Worm (Caenorhabditis elegans): ENCODE data around the gene aos-1.

aos-1 gene

ce11 chrV:10159972-10160371 lies 29.9 kb upstream of the aos-1 start:
- no peak for TF ChIP-seq tbx-11 (GFP tag; IDR thresholded peaks at IDR 0.05)
- TF ChIP-seq ets-7 (tag; optimal IDR thresholded peaks at IDR 0.05): no peak
- TF ChIP-seq B0310.2 (tag; optimal IDR thresholded peaks at IDR 0.05): no peak
- no peak for TF ChIP-seq pes-1 (GFP tag; IDR thresholded peaks at IDR 0.05)
- TF ChIP-seq flt-1 (GFP tag; IDR thresholded peaks at IDR 0.05): no peak
- no peak for TF ChIP-seq hmg-4 (GFP tag; optimal IDR thresholded peaks at IDR 0.05)
- TF ChIP-seq tbx-37 (GFP tag; conservative IDR thresholded peaks at IDR 0.05): no peak

- TF ChIP-seq hmbx-1 (tag; optimal IDR thresholded peaks at IDR 0.05) (no peak), sea-1 (GFP tag; conservative IDR thresholded peaks at IDR 0.05) (no peak), hmg-4 (GFP tag; optimal IDR thresholded peaks at IDR 0.05) (no peak), tbx-11 (GFP tag; IDR thresholded peaks at IDR 0.05) (no peak), tra-4 (tag; optimal IDR thresholded peaks at IDR 0.05) (no peak), pes-1 (GFP tag; IDR thresholded peaks at IDR 0.05) (no peak), ceh-36 (tag; optimal IDR thresholded peaks at IDR 0.05) (no peak)
Observed at ce11 chrV:10158528-10158927, 28.4 kb upstream of the aos-1 start, which contains the start of gene srsx-30. Gene srsx-30, plus strand, starts transcription at chrV:10158828.

ce11 chrV:10154698-10155097 lies 24.6 kb upstream of the aos-1 start, which contains the start of gene srsx-29:
Gene srsx-29, plus strand, starts transcription at chrV:10154998.
- TF ChIP-seq ceh-36 (tag; optimal IDR thresholded peaks at IDR 0.05) (no peak), ceh-13 (GFP tag; optimal IDR thresholded peaks at IDR 0.05) (no peak), aly-1 (tag; optimal IDR thresholded peaks at IDR 0.05) (no peak), tra-4 (tag; optimal IDR thresholded peaks at IDR 0.05) (no peak), B0310.2 (tag; optimal IDR thresholded peaks at IDR 0.05) (no peak), hmbx-1 (tag; optimal IDR thresholded peaks at IDR 0.05) (no peak), pes-1 (GFP tag; IDR thresholded peaks at IDR 0.05) (no peak), scrt-1 (GFP tag; IDR thresholded peaks at IDR 0.05) (no peak), F13C5.2 (tag; optimal IDR thresholded peaks at IDR 0.05) (no peak), flt-1 (GFP tag; IDR thresholded peaks at IDR 0.05) (no peak), hmg-4 (GFP tag; optimal IDR thresholded peaks at IDR 0.05) (no peak), ama-1 (optimal IDR thresholded peaks at IDR 0.05) (no peak), sea-1 (GFP tag; conservative IDR thresholded peaks at IDR 0.05) (no peak), tbx-37 (GFP tag; conservative IDR thresholded peaks at IDR 0.05) (no peak), ets-7 (tag; optimal IDR thresholded peaks at IDR 0.05) (no peak), tbx-11 (GFP tag; IDR thresholded peaks at IDR 0.05) (no peak), hnd-1 (tag; optimal IDR thresholded peaks at IDR 0.05) (no peak)

ce11 chrV:10153076-10153475 lies 23.0 kb upstream of the aos-1 start:
- TF ChIP-seq tbx-11 (GFP tag; IDR thresholded peaks at IDR 0.05): no peak

ce11 chrV:10152278-10152677 lies 22.2 kb upstream of the aos-1 start, which contains the start of gene srsx-28:
Gene srsx-28, plus strand, starts transcription at chrV:10152578.
- TF ChIP-seq B0310.2 (tag; optimal IDR thresholded peaks at IDR 0.05): no peak

ce11 chrV:10149728-10150127 lies 19.6 kb upstream of the aos-1 start, which contains the start of gene srsx-27:
Gene srsx-27, plus strand, starts transcription at chrV:10150028.
- no peak for TF ChIP-seq ceh-13 (GFP tag; optimal IDR thresholded peaks at IDR 0.05)
- no peak for TF ChIP-seq sea-1 (GFP tag; conservative IDR thresholded peaks at IDR 0.05)
- no peak for TF ChIP-seq tbx-11 (GFP tag; IDR thresholded peaks at IDR 0.05)
- TF ChIP-seq aly-1 (tag; optimal IDR thresholded peaks at IDR 0.05): no peak
- TF ChIP-seq flt-1 (GFP tag; IDR thresholded peaks at IDR 0.05): no peak
- TF ChIP-seq hmbx-1 (tag; optimal IDR thresholded peaks at IDR 0.05): no peak
- TF ChIP-seq ceh-36 (tag; optimal IDR thresholded peaks at IDR 0.05): no peak
- no peak for TF ChIP-seq pes-1 (GFP tag; IDR thresholded peaks at IDR 0.05)
- no peak for TF ChIP-seq scrt-1 (GFP tag; IDR thresholded peaks at IDR 0.05)
- no peak for TF ChIP-seq tbx-37 (GFP tag; conservative IDR thresholded peaks at IDR 0.05)
- TF ChIP-seq hmg-4 (GFP tag; optimal IDR thresholded peaks at IDR 0.05): no peak
- no peak for TF ChIP-seq tra-4 (tag; optimal IDR thresholded peaks at IDR 0.05)

ce11 chrV:10148352-10148751 lies 18.3 kb upstream of the aos-1 start, which contains the start of gene srsx-26:
Gene srsx-26, plus strand, starts transcription at chrV:10148652.
- TF ChIP-seq flt-1 (GFP tag; IDR thresholded peaks at IDR 0.05): no peak
- TF ChIP-seq ets-7 (tag; optimal IDR thresholded peaks at IDR 0.05): no peak
- no peak for TF ChIP-seq scrt-1 (GFP tag; IDR thresholded peaks at IDR 0.05)
- TF ChIP-seq aly-1 (tag; optimal IDR thresholded peaks at IDR 0.05): no peak
- no peak for TF ChIP-seq sea-1 (GFP tag; conservative IDR thresholded peaks at IDR 0.05)
- no peak for TF ChIP-seq hmbx-1 (tag; optimal IDR thresholded peaks at IDR 0.05)
- TF ChIP-seq ceh-36 (tag; optimal IDR thresholded peaks at IDR 0.05): no peak
- TF ChIP-seq tbx-37 (GFP tag; conservative IDR thresholded peaks at IDR 0.05): no peak
- TF ChIP-seq tra-4 (tag; optimal IDR thresholded peaks at IDR 0.05): no peak
- TF ChIP-seq F13C5.2 (tag; optimal IDR thresholded peaks at IDR 0.05): no peak

- TF ChIP-seq flt-1 (GFP tag; IDR thresholded peaks at IDR 0.05): no peak
- TF ChIP-seq scrt-1 (GFP tag; IDR thresholded peaks at IDR 0.05): no peak
- no peak for TF ChIP-seq hmbx-1 (tag; optimal IDR thresholded peaks at IDR 0.05)
- TF ChIP-seq ceh-13 (GFP tag; optimal IDR thresholded peaks at IDR 0.05): no peak
- no peak for TF ChIP-seq ets-7 (tag; optimal IDR thresholded peaks at IDR 0.05)
- TF ChIP-seq aly-1 (tag; optimal IDR thresholded peaks at IDR 0.05): no peak
- no peak for TF ChIP-seq B0310.2 (tag; optimal IDR thresholded peaks at IDR 0.05)
- TF ChIP-seq ceh-36 (tag; optimal IDR thresholded peaks at IDR 0.05): no peak
- TF ChIP-seq ama-1 (optimal IDR thresholded peaks at IDR 0.05): no peak
- TF ChIP-seq F13C5.2 (tag; optimal IDR thresholded peaks at IDR 0.05): no peak
- TF ChIP-seq hmg-4 (GFP tag; optimal IDR thresholded peaks at IDR 0.05): no peak
- no peak for TF ChIP-seq tra-4 (tag; optimal IDR thresholded peaks at IDR 0.05)
- TF ChIP-seq pes-1 (GFP tag; IDR thresholded peaks at IDR 0.05): no peak
- TF ChIP-seq hnd-1 (tag; optimal IDR thresholded peaks at IDR 0.05): no peak
- no peak for TF ChIP-seq sea-1 (GFP tag; conservative IDR thresholded peaks at IDR 0.05)
- no peak for TF ChIP-seq tbx-11 (GFP tag; IDR thresholded peaks at IDR 0.05)
- no peak for TF ChIP-seq tbx-37 (GFP tag; conservative IDR thresholded peaks at IDR 0.05)
Observed at ce11 chrV:10146787-10147186, 16.7 kb upstream of the aos-1 start.
